Worm (Caenorhabditis elegans) whole organism, L4 larva: Measurements from ENCODE around the gene D1046.18.

Experiments used
- R02D3.7 ChIP-seq: fragments of 150-350 bp; sonication (generic microtip); optimal IDR thresholded peaks from 3 replicates; lab custom pipeline; 2014; ENCODE audit warnings: missing biosample characterization, missing genetic modification characterization
- ama-1 ChIP-seq: fragments of 150-350 bp; optimal IDR thresholded peaks from 2 replicates; lab custom pipeline; 2014; ENCODE audit warnings: inconsistent platforms, mixed read lengths
- arid-1 ChIP-seq: fragments of 200-800 bp; sonication (Bioruptor generic); conservative IDR thresholded peaks from 2 replicates; pipeline ENCODE4 v1.3.6; 2022; ENCODE audit warnings: missing genetic modification reagents, missing genetic modification characterization, missing compliant biosample characterization
- ceh-82 ChIP-seq: sonication (generic microtip); optimal IDR thresholded peaks from 2 replicates; lab custom pipeline; 2017; ENCODE audit warnings: missing biosample characterization, missing genetic modification characterization
- egl-27 ChIP-seq: sonication (generic microtip); optimal IDR thresholded peaks from 3 replicates; lab custom pipeline; 2017; ENCODE audit warnings: missing biosample characterization, missing genetic modification reagents, missing genetic modification characterization
- fos-1 ChIP-seq: fragments of 150-350 bp; optimal IDR thresholded peaks from 2 replicates; lab custom pipeline; 2014; ENCODE audit warnings: missing biosample characterization, missing genetic modification characterization
- lin-15B ChIP-seq: fragments of 150-350 bp; sonication (generic microtip); optimal IDR thresholded peaks from 3 replicates; lab custom pipeline; 2014; ENCODE audit warnings: missing biosample characterization, missing genetic modification characterization
- lin-38 ChIP-seq: fragments of 200-800 bp; sonication (Bioruptor generic); IDR thresholded peaks from 2 replicates; pipeline ENCODE4 v1.3.6; 2022; ENCODE audit warnings: missing genetic modification reagents, missing genetic modification characterization, missing compliant biosample characterization
- mdl-1 ChIP-seq, 2 experiments: fragments of 150-350 bp in 1 of 2; sonication (generic microtip) in 1 of 2; optimal IDR thresholded peaks; 2 replicates each; lab custom pipeline; 2014 to 2017; ENCODE audit warnings: missing biosample characterization in 2 of 2, missing genetic modification characterization in 2 of 2
- nhr-237 ChIP-seq: sonication (generic microtip); optimal IDR thresholded peaks from 2 replicates; lab custom pipeline; 2017; ENCODE audit warnings: missing biosample characterization, missing genetic modification characterization
- pha-4 ChIP-seq, 2 experiments: fragments of 150-350 bp in 1 of 2; fragments of 200-800 bp in 1 of 2; sonication (Bioruptor generic) in 1 of 2; IDR thresholded peaks in 1 of 2; optimal IDR thresholded peaks in 1 of 2; 2 replicates each; pipeline versions ENCODE4 v1.3.6 to Lab custom; 2014 to 2022; ENCODE audit warnings: missing genetic modification characterization in 2 of 2, missing genetic modification reagents in 2 of 2, missing biosample characterization in 1 of 2, missing compliant biosample characterization in 1 of 2
- skn-1 ChIP-seq: fragments of 150-350 bp; optimal IDR thresholded peaks from 2 replicates; lab custom pipeline; 2014; ENCODE audit warnings: missing biosample characterization, missing genetic modification characterization
- unc-62 ChIP-seq, 3 experiments: fragments of 150-350 bp in 1 of 3; sonication (generic microtip); optimal IDR thresholded peaks in 2 of 3; peaks in 1 of 3; 1 replicate in 1 of 3; 2 replicates in 2 of 3; lab custom pipeline; 2014 to 2017; ENCODE audit warnings: missing biosample characterization in 3 of 3, missing genetic modification characterization in 3 of 3, missing genetic modification reagents in 3 of 3, missing genotype in 1 of 3

- TF ChIP-seq ama-1 (lab: Kevin White, UChicago) (no peak), unc-62 (GFP tag; optimal IDR thresholded peaks at IDR 0.05 in 1 of 2; lab: Kevin White, UChicago) (no peak), unc-62 (tag; optimal IDR thresholded peaks at IDR 0.05; lab: Kevin White, UChicago) (no peak), egl-27 (tag; lab: Kevin White, UChicago) (no peak), lin-38 (GFP tag; lab: Robert Waterston, UW) (no peak), arid-1 (GFP tag; lab: Robert Waterston, UW) (no peak), lin-15B (no peak), R02D3.7 (no peak), ceh-82 (tag; lab: Kevin White, UChicago) (no peak), pha-4 (GFP tag; IDR thresholded peaks at IDR 0.05; lab: Robert Waterston, UW) (no peak), pha-4 (tag; optimal IDR thresholded peaks at IDR 0.05; lab: Kevin White, UChicago) (no peak), nhr-237 (no peak), mdl-1 (tag; optimal IDR thresholded peaks at IDR 0.05; lab: Kevin White, UChicago) (no peak), skn-1 (no peak), fos-1 (tag; lab: Kevin White, UChicago) (no peak)
These were observed 44.7 kb downstream of the D1046.18 start for ce11 chrIV:8974543-8975330.
